Worm (Caenorhabditis elegans) whole organism, L1 larva: ENCODE measurements around the gene fbxb-107.

Source experiments
- C04F5.9 ChIP-seq: sonication (generic microtip); optimal IDR thresholded peaks from 2 replicates; lab custom pipeline; 2016; ENCODE audit warnings: missing genetic modification characterization, missing compliant biosample characterization
- C34B4.2 ChIP-seq: sonication (generic microtip); optimal IDR thresholded peaks from 2 replicates; lab custom pipeline; 2017; ENCODE audit warnings: mild to moderate bottlenecking, missing genetic modification characterization, missing compliant biosample characterization
- Y116A8C.19 ChIP-seq: sonication (generic microtip); optimal IDR thresholded peaks from 2 replicates; lab custom pipeline; 2016; ENCODE audit warnings: missing compliant biosample characterization, missing genetic modification characterization, borderline replicate concordance
- aha-1 ChIP-seq: fragments of 150-350 bp; optimal IDR thresholded peaks from 2 replicates; lab custom pipeline; 2014; ENCODE audit warnings: missing biosample characterization, missing genetic modification characterization
- alr-1 ChIP-seq: fragments of 200-800 bp; sonication (Bioruptor generic); optimal IDR thresholded peaks from 2 replicates; lab custom pipeline; 2018; ENCODE audit warnings: borderline replicate concordance, mild to moderate bottlenecking, missing genetic modification characterization, missing compliant biosample characterization
- ceh-63 ChIP-seq: fragments of 200-800 bp; sonication (Bioruptor generic); optimal IDR thresholded peaks from 2 replicates; lab custom pipeline; 2018; ENCODE audit warnings: mild to moderate bottlenecking, missing genetic modification characterization, missing compliant biosample characterization
- ceh-8 ChIP-seq: fragments of 200-800 bp; sonication (Bioruptor generic); optimal IDR thresholded peaks from 2 replicates; lab custom pipeline; 2018; ENCODE audit warnings: mild to moderate bottlenecking, missing genetic modification characterization, moderate library complexity, missing compliant biosample characterization
- ceh-88 ChIP-seq: fragments of 200-800 bp; sonication (Bioruptor generic); IDR thresholded peaks from 2 replicates; pipeline ENCODE4 v1.3.6; 2022; ENCODE audit warnings: missing genetic modification characterization, missing compliant biosample characterization
- ceh-90 ChIP-seq: sonication (generic microtip); optimal IDR thresholded peaks from 2 replicates; lab custom pipeline; 2016; ENCODE audit warnings: missing genetic modification characterization, missing compliant biosample characterization
- dpl-1 ChIP-seq, 3 experiments: fragments of 150-350 bp in 2 of 3; sonication (generic microtip) in 1 of 3; optimal IDR thresholded peaks; 2 replicates each; lab custom pipeline; 2014 to 2017; ENCODE audit warnings: missing biosample characterization in 3 of 3, missing genetic modification characterization in 3 of 3, missing genetic modification reagents in 3 of 3
- egl-27 ChIP-seq, 2 experiments: fragments of 150-350 bp in 1 of 2; sonication (generic microtip); optimal IDR thresholded peaks; 3 replicates each; lab custom pipeline; 2017 to 2018; ENCODE audit warnings: missing biosample characterization in 2 of 2, missing genetic modification characterization in 2 of 2, missing genetic modification reagents in 2 of 2
- elt-2 ChIP-seq: sonication (generic microtip); optimal IDR thresholded peaks from 2 replicates; lab custom pipeline; 2016; ENCODE audit warnings: missing genetic modification characterization, mild to moderate bottlenecking, inconsistent platforms, missing compliant biosample characterization, missing genetic modification reagents
- fkh-4 ChIP-seq: sonication (generic microtip); optimal IDR thresholded peaks from 2 replicates; lab custom pipeline; 2016; ENCODE audit warnings: missing compliant biosample characterization, missing genetic modification characterization, borderline replicate concordance
- fos-1 ChIP-seq: fragments of 150-350 bp; optimal IDR thresholded peaks from 2 replicates; lab custom pipeline; 2014; ENCODE audit warnings: missing biosample characterization, missing genetic modification characterization
- grh-1 ChIP-seq: fragments of 200-800 bp; sonication (Bioruptor generic); IDR thresholded peaks from 2 replicates; pipeline ENCODE4 v1.3.6; 2022; ENCODE audit warnings: missing genetic modification reagents, missing genetic modification characterization, missing compliant biosample characterization
- hlh-17 ChIP-seq: fragments of 200-800 bp; sonication (Bioruptor generic); optimal IDR thresholded peaks from 2 replicates; lab custom pipeline; 2018; ENCODE audit warnings: missing genetic modification characterization, mild to moderate bottlenecking, missing compliant biosample characterization, moderate library complexity, borderline replicate concordance
- hlh-4 ChIP-seq: sonication (generic microtip); optimal IDR thresholded peaks from 2 replicates; lab custom pipeline; 2016; ENCODE audit warnings: mild to moderate bottlenecking, missing genetic modification characterization, missing compliant biosample characterization
- lin-13 ChIP-seq: fragments of 150-350 bp; optimal IDR thresholded peaks from 2 replicates; lab custom pipeline; 2014; ENCODE audit warnings: missing biosample characterization, missing genetic modification reagents, missing genetic modification characterization
- lin-39 ChIP-seq: fragments of 150-350 bp; optimal IDR thresholded peaks from 2 replicates; lab custom pipeline; 2014; ENCODE audit warnings: missing biosample characterization, missing genetic modification reagents, missing genetic modification characterization
- mep-1 ChIP-seq: fragments of 150-350 bp; optimal IDR thresholded peaks from 2 replicates; lab custom pipeline; 2014; ENCODE audit warnings: missing biosample characterization, missing genetic modification characterization
- nhr-11 ChIP-seq: fragments of 150-350 bp; optimal IDR thresholded peaks from 2 replicates; lab custom pipeline; 2014; ENCODE audit warnings: missing biosample characterization, missing genetic modification characterization
- nhr-19 ChIP-seq: fragments of 200-800 bp; sonication (Bioruptor generic); conservative IDR thresholded peaks from 2 replicates; pipeline ENCODE4 v1.3.6; 2022; ENCODE audit warnings: missing genetic modification characterization, missing compliant biosample characterization
- nhr-237 ChIP-seq: fragments of 150-350 bp; optimal IDR thresholded peaks from 2 replicates; lab custom pipeline; 2014; ENCODE audit warnings: missing biosample characterization, missing genetic modification characterization
- nhr-28 ChIP-seq: fragments of 150-350 bp; optimal IDR thresholded peaks from 2 replicates; lab custom pipeline; 2014; ENCODE audit warnings: missing biosample characterization, missing genetic modification characterization
- nhr-47 ChIP-seq: sonication (generic microtip); optimal IDR thresholded peaks from 2 replicates; lab custom pipeline; 2016; ENCODE audit warnings: mild to moderate bottlenecking, missing genetic modification characterization, moderate library complexity, missing compliant biosample characterization
- nhr-76 ChIP-seq: sonication (generic microtip); optimal IDR thresholded peaks from 2 replicates; lab custom pipeline; 2017; ENCODE audit warnings: missing biosample characterization, missing genetic modification characterization
- nhr-77 ChIP-seq: fragments of 150-350 bp; optimal IDR thresholded peaks from 2 replicates; lab custom pipeline; 2014; ENCODE audit warnings: missing biosample characterization, missing genetic modification characterization
- nhr-84 ChIP-seq: sonication (generic microtip); optimal IDR thresholded peaks from 2 replicates; lab custom pipeline; 2017; ENCODE audit warnings: missing biosample characterization, missing genetic modification characterization
- nhr-90 ChIP-seq: sonication (generic microtip); optimal IDR thresholded peaks from 2 replicates; lab custom pipeline; 2016; ENCODE audit warnings: mild to moderate bottlenecking, missing genetic modification characterization, missing compliant biosample characterization; ENCODE audit not compliant: poor library complexity
- pax-3 ChIP-seq: fragments of 200-800 bp; sonication (Bioruptor generic); optimal IDR thresholded peaks from 2 replicates; lab custom pipeline; 2018; ENCODE audit warnings: mild to moderate bottlenecking, missing genetic modification characterization, moderate library complexity, missing compliant biosample characterization
- pqm-1 ChIP-seq: sonication (generic microtip); optimal IDR thresholded peaks from 3 replicates; lab custom pipeline; 2017; ENCODE audit warnings: missing biosample characterization, missing genetic modification characterization
- rnt-1 ChIP-seq: sonication (generic microtip); optimal IDR thresholded peaks from 2 replicates; lab custom pipeline; 2016; ENCODE audit warnings: mild to moderate bottlenecking, missing genetic modification characterization, moderate library complexity, missing compliant biosample characterization
- skn-1 ChIP-seq: fragments of 150-350 bp; optimal IDR thresholded peaks from 2 replicates; lab custom pipeline; 2014; ENCODE audit warnings: missing biosample characterization, missing genetic modification characterization
- snpc-4 ChIP-seq: fragments of 150-350 bp; optimal IDR thresholded peaks from 2 replicates; lab custom pipeline; 2014; ENCODE audit warnings: missing biosample characterization, missing genetic modification characterization
- snu-23 ChIP-seq: sonication (generic microtip); optimal IDR thresholded peaks from 2 replicates; lab custom pipeline; 2016; ENCODE audit warnings: missing genetic modification characterization, missing compliant biosample characterization
- sptf-1 ChIP-seq: fragments of 150-350 bp; optimal IDR thresholded peaks from 2 replicates; lab custom pipeline; 2014; ENCODE audit warnings: missing biosample characterization, missing genetic modification characterization
- tlp-1 ChIP-seq: fragments of 150-350 bp; optimal IDR thresholded peaks from 2 replicates; lab custom pipeline; 2014; ENCODE audit warnings: missing biosample characterization, missing genetic modification characterization
- unc-30 ChIP-seq: sonication (generic microtip); optimal IDR thresholded peaks from 2 replicates; lab custom pipeline; 2017; ENCODE audit warnings: missing biosample characterization, missing genetic modification characterization
- unc-62 ChIP-seq: fragments of 150-350 bp; optimal IDR thresholded peaks from 2 replicates; lab custom pipeline; 2014; ENCODE audit warnings: missing biosample characterization, missing genetic modification reagents, missing genetic modification characterization
- unc-86 ChIP-seq: sonication (generic microtip); optimal IDR thresholded peaks from 2 replicates; lab custom pipeline; 2016; ENCODE audit warnings: missing genetic modification characterization, missing compliant biosample characterization
- unc-98 ChIP-seq: fragments of 200-800 bp; sonication (Bioruptor generic); IDR thresholded peaks from 2 replicates; pipeline ENCODE4 v1.3.6; 2022; ENCODE audit warnings: missing genetic modification characterization, missing compliant biosample characterization
- xbp-1 ChIP-seq: sonication (generic microtip); optimal IDR thresholded peaks from 2 replicates; lab custom pipeline; 2016; ENCODE audit warnings: missing genetic modification characterization, missing compliant biosample characterization
- zip-4 ChIP-seq: fragments of 200-800 bp; sonication (Bioruptor generic); optimal IDR thresholded peaks from 2 replicates; lab custom pipeline; 2018; ENCODE audit warnings: mild to moderate bottlenecking, missing genetic modification characterization, moderate library complexity, missing compliant biosample characterization
- ztf-11 ChIP-seq, 2 experiments: sonication (generic microtip); optimal IDR thresholded peaks; 2 replicates each; lab custom pipeline; 2016 to 2017; ENCODE audit warnings: missing genetic modification characterization in 2 of 2, missing biosample characterization in 1 of 2, missing compliant biosample characterization in 1 of 2
- ztf-4 ChIP-seq: fragments of 150-350 bp; optimal IDR thresholded peaks from 2 replicates; lab custom pipeline; 2014; ENCODE audit warnings: missing biosample characterization, missing genetic modification characterization

Gene fbxb-107

DNA sequence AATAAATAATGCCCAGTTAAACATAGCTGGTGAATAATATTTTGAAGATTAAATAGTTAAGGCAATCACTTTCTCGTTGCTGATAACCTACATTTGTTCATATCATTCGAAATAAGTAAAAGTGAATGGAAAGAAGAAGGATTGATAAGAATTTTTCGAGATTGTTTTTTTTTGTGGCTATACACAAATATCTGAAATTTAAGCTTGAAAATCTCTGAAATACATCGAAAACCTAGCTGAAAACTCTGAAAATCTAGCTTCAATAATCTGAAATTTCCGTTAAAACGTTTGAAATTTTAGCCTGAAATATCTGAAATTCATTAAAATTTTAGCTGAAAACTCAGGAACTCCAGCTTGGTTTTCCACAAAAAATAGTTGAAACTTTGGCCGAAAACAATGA lies 19.0 kb upstream of the fbxb-107 start, which contains the start of gene T05A8.6:
Gene T05A8.6, minus strand, starts transcription at position 101 of the 400 bp plus-strand sequence.
- no peak for TF ChIP-seq ceh-90 (tag; lab: Kevin White, UChicago)

DNA sequence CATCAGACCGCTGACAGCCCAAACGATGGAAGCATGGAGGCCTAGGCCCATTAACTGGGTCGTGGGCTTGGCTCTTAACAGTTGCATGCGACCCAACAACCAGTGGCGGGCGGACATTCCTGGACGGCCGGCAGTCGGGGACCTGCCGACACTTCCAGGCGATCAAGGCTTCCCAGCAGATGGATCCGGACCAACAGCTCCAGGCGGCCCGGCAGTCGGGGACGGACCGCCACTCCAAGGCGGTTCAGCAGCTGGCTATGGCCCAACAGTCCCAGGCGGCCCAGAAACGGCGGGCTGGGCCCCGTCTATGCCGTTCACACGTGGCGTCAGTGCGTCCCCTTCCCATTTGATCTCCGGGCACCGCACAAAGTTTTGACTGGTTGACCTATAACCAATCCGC lies 17.2 kb upstream of the fbxb-107 start:
- TF ChIP-seq ceh-8 (GFP tag; lab: Kevin White, UChicago) (peak; percentile 21), nhr-28 (tag; lab: Kevin White, UChicago) (no peak)
- TF ChIP-seq, all 84 proteins: peak for 1

DNA sequence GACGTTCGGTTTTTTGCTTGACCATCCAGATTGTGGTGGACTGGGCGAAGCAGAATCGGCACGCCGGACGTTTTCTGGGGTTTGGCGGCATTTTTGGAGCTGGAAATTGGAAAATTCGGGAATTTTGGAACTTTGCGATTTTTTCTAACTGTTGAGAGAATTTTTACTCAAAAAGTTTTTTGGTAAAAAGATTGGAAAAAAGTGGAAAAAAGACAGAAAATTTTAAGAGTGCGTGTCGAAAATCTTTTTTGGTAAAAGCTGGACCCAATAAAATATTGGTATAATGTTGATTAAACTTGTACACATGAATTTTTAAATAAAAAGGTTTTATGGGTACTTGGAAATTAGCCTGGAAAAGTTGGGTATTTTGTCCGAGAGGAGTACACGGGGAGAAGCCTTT lies 16.3 kb upstream of the fbxb-107 start, which contains the start of gene T05A8.7:
Gene T05A8.7, minus strand, starts transcription at position 101 of the 400 bp plus-strand sequence.
- TF ChIP-seq mep-1 (tag; lab: Kevin White, UChicago) (no peak), aha-1 (no peak), fkh-4 (tag; lab: Kevin White, UChicago) (no peak), Y116A8C.19 (no peak), grh-1 (GFP tag; lab: Robert Waterston, UW) (no peak)
- TF ChIP-seq, all 84 proteins: peak for 0

DNA sequence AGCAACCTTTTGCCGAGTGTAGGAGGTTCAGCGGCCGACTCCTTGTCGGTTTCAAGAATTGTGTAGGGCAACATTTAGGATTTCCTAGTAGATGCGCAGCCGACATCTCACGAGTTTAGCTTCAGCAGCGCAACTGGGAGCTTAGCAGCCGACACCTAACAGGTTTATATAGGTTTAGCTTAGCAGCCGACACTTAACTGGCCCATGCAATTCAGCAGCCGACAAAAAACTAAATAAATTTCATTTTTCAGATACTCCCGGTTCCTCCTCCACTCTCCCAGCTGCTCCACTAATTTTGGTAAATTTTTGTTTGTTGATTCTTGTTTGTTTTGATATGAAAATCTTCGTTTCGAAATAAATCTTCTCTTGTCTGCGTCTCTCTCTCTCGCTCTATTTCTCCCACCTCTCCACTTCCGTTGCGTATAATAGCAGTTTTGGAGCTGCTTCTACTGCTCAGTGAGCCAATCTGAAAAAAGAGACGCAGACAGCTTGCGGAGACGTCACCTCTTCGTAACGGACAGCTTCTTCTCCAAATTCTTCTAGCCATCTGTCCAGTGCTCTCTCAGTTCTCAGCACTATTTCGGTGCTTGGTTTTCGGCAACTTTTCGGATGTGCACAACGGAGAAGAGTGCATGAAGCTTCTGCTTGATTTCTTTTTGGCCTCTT lies 10.5 kb upstream of the fbxb-107 start:
- TF ChIP-seq nhr-19 (GFP tag; lab: Robert Waterston, UW) (peak; percentile 16), tlp-1 (tag; lab: Kevin White, UChicago) (no peak), pqm-1 (tag; lab: Kevin White, UChicago) (no peak), unc-62 (no peak), fkh-4 (tag; lab: Kevin White, UChicago) (no peak), snpc-4 (tag; lab: Kevin White, UChicago) (peak; percentile 66), fos-1 (tag; lab: Kevin White, UChicago) (peak; percentile 54), xbp-1 (tag; lab: Kevin White, UChicago) (peak; percentile 42), nhr-90 (tag; lab: Kevin White, UChicago) (no peak), skn-1 (tag; lab: Kevin White, UChicago) (peak; percentile 9), C34B4.2 (tag; lab: Kevin White, UChicago) (no peak), zip-4 (GFP tag; lab: Kevin White, UChicago) (no peak), C04F5.9 (tag; lab: Kevin White, UChicago) (no peak), nhr-84 (tag; lab: Kevin White, UChicago) (no peak), aha-1 (no peak), alr-1 (tag; lab: Kevin White, UChicago) (no peak), nhr-77 (no peak), unc-86 (peak; percentile 67), ztf-4 (no peak), ztf-11 (tag; optimal IDR thresholded peaks at IDR 0.05; lab: Kevin White, UChicago) (no peak), hlh-4 (tag; lab: Kevin White, UChicago) (no peak), egl-27 (tag; optimal IDR thresholded peaks at IDR 0.05; lab: Kevin White, UChicago) (no peak), lin-13 (GFP tag; lab: Kevin White, UChicago) (peak; percentile 4), hlh-17 (GFP tag; lab: Kevin White, UChicago) (no peak), nhr-11 (no peak), nhr-237 (tag; lab: Kevin White, UChicago) (no peak), ceh-88 (GFP tag; lab: Robert Waterston, UW) (no peak), unc-30 (tag; lab: Kevin White, UChicago) (no peak), dpl-1 (GFP tag; optimal IDR thresholded peaks at IDR 0.05; lab: Kevin White, UChicago) (peak in 2 of 3 experiments; percentile 10 to 11), snu-23 (GFP tag; lab: Kevin White, UChicago) (peak; percentile 55), pax-3 (tag; lab: Kevin White, UChicago) (no peak), nhr-47 (tag; lab: Kevin White, UChicago) (peak; percentile 78), unc-98 (GFP tag; lab: Robert Waterston, UW) (no peak), sptf-1 (tag; lab: Kevin White, UChicago) (no peak), ceh-63 (GFP tag; lab: Kevin White, UChicago) (no peak), rnt-1 (tag; lab: Kevin White, UChicago) (no peak), nhr-76 (no peak), lin-39 (no peak), elt-2 (no peak), nhr-28 (tag; lab: Kevin White, UChicago) (no peak)
